Worm (Caenorhabditis elegans) whole organism, L2 larva: ENCODE data around the gene suex-1.
A peak's percentile ranks its signal among the peaks of the same experiment; 100 is the strongest.

ENCODE experiments used
- C34F6.9 ChIP-seq: fragments of 150-350 bp; optimal IDR thresholded peaks from 2 replicates; lab custom pipeline; 2014; ENCODE audit warnings: missing biosample characterization, missing genetic modification characterization
- F13H6.1 ChIP-seq: sonication (generic microtip); optimal IDR thresholded peaks from 2 replicates; lab custom pipeline; 2016; ENCODE audit warnings: missing genetic modification characterization, missing compliant biosample characterization
- R02D3.7 ChIP-seq: fragments of 150-350 bp; optimal IDR thresholded peaks from 2 replicates; lab custom pipeline; 2014; ENCODE audit warnings: missing biosample characterization, missing genetic modification characterization
- ZK546.5 ChIP-seq: sonication (generic microtip); optimal IDR thresholded peaks from 2 replicates; lab custom pipeline; 2017; ENCODE audit warnings: missing biosample characterization, missing genetic modification characterization
- alr-1 ChIP-seq: fragments of 150-350 bp; optimal IDR thresholded peaks from 2 replicates; lab custom pipeline; 2014; ENCODE audit warnings: missing biosample characterization, missing genetic modification characterization
- aly-2 ChIP-seq: fragments of 150-350 bp; optimal IDR thresholded peaks from 2 replicates; lab custom pipeline; 2014; ENCODE audit warnings: missing biosample characterization, missing genetic modification characterization
- ama-1 ChIP-seq: fragments of 150-350 bp; optimal IDR thresholded peaks from 2 replicates; lab custom pipeline; 2018; ENCODE audit warnings: inconsistent platforms
- blmp-1 ChIP-seq: sonication (generic microtip); optimal IDR thresholded peaks from 2 replicates; lab custom pipeline; 2017; ENCODE audit warnings: missing genetic modification characterization, mild to moderate bottlenecking, missing compliant biosample characterization, antibody characterized with exemption, moderate library complexity; ENCODE audit not compliant: insufficient read depth
- ceh-16 ChIP-seq: fragments of 150-350 bp; optimal IDR thresholded peaks from 2 replicates; lab custom pipeline; 2014; ENCODE audit warnings: missing biosample characterization, missing genetic modification characterization
- ceh-82 ChIP-seq: fragments of 150-350 bp; optimal IDR thresholded peaks from 2 replicates; lab custom pipeline; 2014; ENCODE audit warnings: missing biosample characterization, missing genetic modification characterization
- crh-2 ChIP-seq: sonication (generic microtip); optimal IDR thresholded peaks from 2 replicates; lab custom pipeline; 2017; ENCODE audit warnings: missing biosample characterization, missing genetic modification characterization
- dmd-4 ChIP-seq: sonication (generic microtip); optimal IDR thresholded peaks from 2 replicates; lab custom pipeline; 2017; ENCODE audit warnings: missing biosample characterization, missing genetic modification characterization
- egl-27 ChIP-seq: sonication (generic microtip); optimal IDR thresholded peaks from 3 replicates; lab custom pipeline; 2017; ENCODE audit warnings: missing biosample characterization, missing genetic modification reagents, missing genetic modification characterization
- elt-1 ChIP-seq: fragments of 150-350 bp; optimal IDR thresholded peaks from 2 replicates; lab custom pipeline; 2014; ENCODE audit warnings: missing biosample characterization, missing genetic modification characterization
- elt-3 ChIP-seq: sonication (generic microtip); optimal IDR thresholded peaks from 2 replicates; lab custom pipeline; 2017; ENCODE audit warnings: missing biosample characterization, missing genetic modification characterization
- fos-1 ChIP-seq: fragments of 150-350 bp; optimal IDR thresholded peaks from 2 replicates; lab custom pipeline; 2014; ENCODE audit warnings: missing biosample characterization, missing genetic modification characterization
- gmeb-1 ChIP-seq: fragments of 150-350 bp; optimal IDR thresholded peaks from 2 replicates; lab custom pipeline; 2014; ENCODE audit warnings: missing biosample characterization, missing genetic modification characterization
- lin-11 ChIP-seq: fragments of 150-350 bp; sonication (generic microtip); optimal IDR thresholded peaks from 2 replicates; lab custom pipeline; 2014; ENCODE audit warnings: missing biosample characterization, missing genetic modification characterization, inconsistent platforms, mixed read lengths
- lin-13 ChIP-seq: fragments of 150-350 bp; optimal IDR thresholded peaks from 2 replicates; lab custom pipeline; 2014; ENCODE audit warnings: missing biosample characterization, missing genetic modification reagents, missing genetic modification characterization
- lsy-2 ChIP-seq, 2 experiments: fragments of 150-350 bp in 1 of 2; sonication (generic microtip) in 1 of 2; optimal IDR thresholded peaks; 2 replicates each; lab custom pipeline; 2014 to 2017; ENCODE audit warnings: missing biosample characterization in 2 of 2, missing genetic modification characterization in 2 of 2
- mdl-1 ChIP-seq, 2 experiments: fragments of 150-350 bp in 1 of 2; sonication (generic microtip) in 1 of 2; optimal IDR thresholded peaks; 2 replicates each; lab custom pipeline; 2017; ENCODE audit warnings: missing biosample characterization in 2 of 2, missing genetic modification characterization in 2 of 2
- nhr-11 ChIP-seq: fragments of 150-350 bp; optimal IDR thresholded peaks from 2 replicates; lab custom pipeline; 2014; ENCODE audit warnings: missing biosample characterization, missing genetic modification characterization
- nhr-12 ChIP-seq: fragments of 150-350 bp; optimal IDR thresholded peaks from 2 replicates; lab custom pipeline; 2014; ENCODE audit warnings: missing biosample characterization, missing genetic modification characterization
- nhr-129 ChIP-seq: fragments of 150-350 bp; optimal IDR thresholded peaks from 2 replicates; lab custom pipeline; 2014; ENCODE audit warnings: missing biosample characterization, missing genetic modification characterization
- nhr-23 ChIP-seq: fragments of 150-350 bp; optimal IDR thresholded peaks from 2 replicates; lab custom pipeline; 2014; ENCODE audit warnings: missing biosample characterization, missing genetic modification reagents, missing genetic modification characterization
- nhr-237 ChIP-seq: fragments of 150-350 bp; optimal IDR thresholded peaks from 2 replicates; lab custom pipeline; 2014; ENCODE audit warnings: missing biosample characterization, missing genetic modification characterization
- nhr-25 ChIP-seq: fragments of 150-350 bp; sonication (generic microtip); optimal IDR thresholded peaks from 3 replicates; lab custom pipeline; 2014; ENCODE audit warnings: missing biosample characterization, missing genetic modification characterization
- nhr-6 ChIP-seq: fragments of 150-350 bp; optimal IDR thresholded peaks from 2 replicates; lab custom pipeline; 2014; ENCODE audit warnings: missing biosample characterization, missing genetic modification characterization
- nhr-77 ChIP-seq: fragments of 150-350 bp; optimal IDR thresholded peaks from 2 replicates; lab custom pipeline; 2014; ENCODE audit warnings: missing biosample characterization, missing genetic modification characterization
- sem-4 ChIP-seq: fragments of 150-350 bp; optimal IDR thresholded peaks from 2 replicates; lab custom pipeline; 2014; ENCODE audit warnings: missing biosample characterization, missing genetic modification reagents, missing genetic modification characterization
- skn-1 ChIP-seq: sonication (generic microtip); optimal IDR thresholded peaks from 2 replicates; lab custom pipeline; 2017; ENCODE audit warnings: missing biosample characterization, missing genetic modification characterization
- sma-3 ChIP-seq: sonication (generic microtip); optimal IDR thresholded peaks from 2 replicates; lab custom pipeline; 2016; ENCODE audit warnings: missing genetic modification reagents, missing genetic modification characterization, missing compliant biosample characterization
- sma-9 ChIP-seq, 2 experiments: fragments of 150-350 bp in 1 of 2; sonication (generic microtip) in 1 of 2; optimal IDR thresholded peaks; 2 replicates each; lab custom pipeline; 2014 to 2016; ENCODE audit warnings: missing genetic modification characterization in 2 of 2, mild to moderate bottlenecking in 1 of 2, missing biosample characterization in 1 of 2, missing compliant biosample characterization in 1 of 2, missing genetic modification reagents in 1 of 2, moderate library complexity in 1 of 2
- snpc-4 ChIP-seq: fragments of 150-350 bp; optimal IDR thresholded peaks from 2 replicates; lab custom pipeline; 2014; ENCODE audit warnings: missing biosample characterization, missing genetic modification characterization
- unc-39 ChIP-seq: fragments of 150-350 bp; optimal IDR thresholded peaks from 2 replicates; lab custom pipeline; 2014; ENCODE audit warnings: missing biosample characterization, missing genetic modification characterization
- unc-55 ChIP-seq: fragments of 150-350 bp; sonication (generic microtip); optimal IDR thresholded peaks from 3 replicates; lab custom pipeline; 2014; ENCODE audit warnings: missing biosample characterization, missing genetic modification reagents, missing genetic modification characterization
- unc-62 ChIP-seq: fragments of 150-350 bp; optimal IDR thresholded peaks from 2 replicates; lab custom pipeline; 2014; ENCODE audit warnings: missing biosample characterization, missing genetic modification reagents, missing genetic modification characterization
- zag-1 ChIP-seq: fragments of 150-350 bp; optimal IDR thresholded peaks from 2 replicates; lab custom pipeline; 2014; ENCODE audit warnings: missing biosample characterization, missing genetic modification characterization
- ztf-4 ChIP-seq: fragments of 150-350 bp; optimal IDR thresholded peaks from 2 replicates; lab custom pipeline; 2014; ENCODE audit warnings: missing biosample characterization, missing genetic modification characterization

The suex-1 gene

DNA sequence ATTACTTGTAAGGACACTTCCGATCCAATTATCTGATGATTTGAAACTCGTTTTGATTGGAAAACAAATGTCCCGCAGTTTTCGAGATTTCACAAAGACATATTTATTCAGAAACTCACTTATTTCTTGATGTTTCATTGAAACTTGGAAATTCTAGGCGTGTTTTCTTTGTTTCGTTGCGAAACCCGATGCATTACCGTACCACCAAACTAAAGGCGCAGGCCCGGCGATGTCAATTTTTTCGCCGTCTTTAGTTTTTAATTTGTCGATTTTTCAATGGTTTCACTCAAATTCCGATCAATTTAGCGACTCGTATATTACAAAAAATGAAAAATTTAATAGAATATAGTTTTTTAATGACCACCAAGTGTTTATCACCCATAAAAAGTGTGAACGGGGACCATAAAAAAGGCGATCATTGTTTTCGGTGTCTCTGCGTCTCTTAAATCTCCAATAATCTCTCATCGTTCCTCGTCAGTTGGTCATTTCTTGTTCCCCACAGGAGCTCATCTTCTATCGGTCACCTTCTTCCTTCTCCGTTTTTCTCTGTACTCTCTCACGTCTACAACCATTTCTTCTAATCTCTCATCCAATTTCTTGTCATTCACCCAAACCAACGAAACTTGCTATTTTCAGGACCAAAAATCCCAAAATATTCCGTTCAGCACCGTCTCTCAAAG, 32.2 kb downstream of the suex-1 start, which contains the start of gene clr-1:
Gene clr-1, plus strand, starts transcription at position 630 of the 680 bp plus-strand sequence.
- TF ChIP-seq gmeb-1 (tag; lab: Kevin White, UChicago) (no peak), F13H6.1 (tag; lab: Kevin White, UChicago) (peak; percentile 13)

DNA sequence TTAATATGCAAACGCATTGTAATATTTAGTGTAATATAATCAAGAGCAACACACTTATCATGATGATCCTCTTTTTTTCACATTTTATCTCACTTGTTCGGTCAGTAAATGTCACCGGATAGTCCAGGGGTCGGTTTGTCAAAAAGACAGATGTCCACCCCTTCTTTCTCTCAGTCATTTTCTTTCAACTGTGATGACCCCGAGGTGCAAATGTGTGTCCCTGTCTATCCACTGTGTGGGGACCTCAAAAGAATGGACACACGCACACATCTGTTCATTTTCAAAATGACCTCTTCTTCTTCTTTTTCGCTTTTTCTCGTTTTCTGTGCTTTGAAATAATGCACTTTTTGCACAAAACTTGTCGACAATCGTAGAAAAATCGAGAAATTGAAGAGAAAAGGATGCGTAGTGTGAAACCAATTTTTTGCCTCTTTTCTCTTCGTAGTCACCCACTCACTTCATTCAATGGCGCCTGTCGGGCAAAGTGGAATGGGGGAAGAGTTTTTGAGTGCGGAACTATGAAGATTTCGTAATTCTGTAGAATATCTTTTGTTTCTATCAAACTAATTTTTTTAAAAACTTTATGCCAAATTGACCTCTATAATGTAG, 34.3 kb downstream of the suex-1 start:
- TF ChIP-seq crh-2 (tag; lab: Kevin White, UChicago) = no peak
- no peak for TF ChIP-seq ztf-4 (tag; lab: Kevin White, UChicago)
- no peak for TF ChIP-seq dmd-4
- TF ChIP-seq F13H6.1 (tag; lab: Kevin White, UChicago) = peak; percentile 44
- TF ChIP-seq nhr-23 (tag; lab: Kevin White, UChicago) = no peak
- TF ChIP-seq nhr-11 (tag; lab: Kevin White, UChicago) = no peak
- peak; percentile 41 for TF ChIP-seq unc-55 (GFP tag; lab: Kevin White, UChicago)
- TF ChIP-seq ama-1 (lab: Kevin White, UChicago) = no peak
- TF ChIP-seq fos-1 (tag; lab: Kevin White, UChicago) = no peak
- no peak for TF ChIP-seq unc-62
- TF ChIP-seq alr-1 (tag; lab: Kevin White, UChicago) = no peak
- no peak for TF ChIP-seq ceh-16 (tag; lab: Kevin White, UChicago)
- TF ChIP-seq unc-39 (tag; lab: Kevin White, UChicago) = no peak
- TF ChIP-seq nhr-129 (tag; lab: Kevin White, UChicago) = peak; percentile 43
- TF ChIP-seq lin-13 = no peak
- TF ChIP-seq zag-1 (tag; lab: Kevin White, UChicago) = peak; percentile 32
- TF ChIP-seq lin-11 (tag; lab: Kevin White, UChicago) = no peak
- TF ChIP-seq ceh-82 (tag; lab: Kevin White, UChicago) = no peak
- no peak for TF ChIP-seq snpc-4 (tag; lab: Kevin White, UChicago)
- peak in 1 of 2 experiments; percentile 46 for TF ChIP-seq lsy-2 (tag; optimal IDR thresholded peaks at IDR 0.05; lab: Kevin White, UChicago)
- TF ChIP-seq sma-9 (GFP tag; optimal IDR thresholded peaks at IDR 0.05; lab: Kevin White, UChicago) = no peak
- no peak for TF ChIP-seq sma-9 (tag; optimal IDR thresholded peaks at IDR 0.05; lab: Kevin White, UChicago)
- no peak for TF ChIP-seq nhr-6 (tag; lab: Kevin White, UChicago)
- no peak for TF ChIP-seq blmp-1 (tag; lab: Kevin White, UChicago)
- no peak for TF ChIP-seq mdl-1 (tag; optimal IDR thresholded peaks at IDR 0.05; lab: Kevin White, UChicago)
- no peak for TF ChIP-seq ZK546.5
- TF ChIP-seq sem-4 (tag; lab: Kevin White, UChicago) = peak; percentile 49
- TF ChIP-seq nhr-25 (tag; lab: Kevin White, UChicago) = no peak
- TF ChIP-seq nhr-12 (tag; lab: Kevin White, UChicago) = no peak
- TF ChIP-seq C34F6.9 (tag; lab: Kevin White, UChicago) = peak; percentile 23
- no peak for TF ChIP-seq R02D3.7 (tag; lab: Kevin White, UChicago)
- TF ChIP-seq nhr-77 (tag; lab: Kevin White, UChicago) = no peak
- TF ChIP-seq nhr-237 (tag; lab: Kevin White, UChicago) = no peak
- TF ChIP-seq skn-1 (tag; lab: Kevin White, UChicago) = no peak

DNA sequence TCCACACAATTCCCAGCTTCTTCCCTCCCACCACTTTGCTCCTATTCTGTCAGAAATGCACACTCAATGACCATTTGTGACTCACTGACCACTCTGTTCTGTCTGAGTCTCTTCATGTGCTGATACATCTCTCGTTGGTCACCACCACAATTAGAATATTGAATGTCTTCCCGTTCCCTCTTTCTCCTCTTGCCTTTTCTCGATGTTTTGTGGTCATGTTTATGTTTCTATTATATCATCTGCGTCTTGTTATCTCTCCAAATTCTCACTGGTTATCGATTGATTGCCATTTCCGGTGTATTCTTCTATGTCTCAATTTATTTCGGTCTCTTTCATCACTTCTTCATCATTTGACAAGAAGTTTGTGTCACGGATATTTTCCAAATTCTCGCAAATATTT, 37.1 kb downstream of the suex-1 start:
- no peak for TF ChIP-seq nhr-23 (tag; lab: Kevin White, UChicago)
- peak; percentile 44 for TF ChIP-seq fos-1 (tag; lab: Kevin White, UChicago)
- TF ChIP-seq nhr-11 (tag; lab: Kevin White, UChicago) = no peak
- no peak for TF ChIP-seq nhr-25 (tag; lab: Kevin White, UChicago)
- TF ChIP-seq skn-1 (tag; lab: Kevin White, UChicago) = no peak
- TF ChIP-seq zag-1 (tag; lab: Kevin White, UChicago) = no peak
- no peak for TF ChIP-seq unc-62
- no peak for TF ChIP-seq aly-2 (tag; lab: Kevin White, UChicago)
- no peak for TF ChIP-seq elt-1 (tag; lab: Kevin White, UChicago)
- TF ChIP-seq egl-27 = no peak
- TF ChIP-seq elt-3 (tag; lab: Kevin White, UChicago) = no peak
- TF ChIP-seq F13H6.1 (tag; lab: Kevin White, UChicago) = peak; percentile 46
- no peak for TF ChIP-seq R02D3.7 (tag; lab: Kevin White, UChicago)
- TF ChIP-seq sem-4 (tag; lab: Kevin White, UChicago) = no peak
- no peak for TF ChIP-seq sma-3 (GFP tag; lab: Kevin White, UChicago)
- TF ChIP-seq lin-11 (tag; lab: Kevin White, UChicago) = no peak
- TF ChIP-seq gmeb-1 (tag; lab: Kevin White, UChicago) = no peak
- no peak for TF ChIP-seq unc-55 (GFP tag; lab: Kevin White, UChicago)
